Fruit fly (Drosophila melanogaster) whole organism: ENCODE measurements around the gene Dcps.

Source experiments
- CG8478 ChIP-seq: fragments of >200 bp; optimal IDR thresholded peaks from 2 replicates; lab custom pipeline; 2018; ENCODE audit warnings: inconsistent platforms
- Dll ChIP-seq: fragments of >200 bp; optimal IDR thresholded peaks from 2 replicates; lab custom pipeline; 2017
- EcR ChIP-seq, 2 experiments: fragments of >200 bp; optimal IDR thresholded peaks; 2 replicates each; lab custom pipeline; 2017; ENCODE audit warnings: missing biosample characterization in 2 of 2, missing genetic modification characterization in 2 of 2, missing genetic modification reagents in 2 of 2
- pan ChIP-seq: fragments of >200 bp; optimal IDR thresholded peaks from 2 replicates; lab custom pipeline; 2017
- psq ChIP-seq: fragments of >200 bp; optimal IDR thresholded peaks from 2 replicates; lab custom pipeline; 2017
- usp ChIP-seq: fragments of >200 bp; optimal IDR thresholded peaks from 2 replicates; lab custom pipeline; 2017; ENCODE audit warnings: missing biosample characterization, missing genetic modification characterization, mixed read lengths

Gene Dcps

DNA sequence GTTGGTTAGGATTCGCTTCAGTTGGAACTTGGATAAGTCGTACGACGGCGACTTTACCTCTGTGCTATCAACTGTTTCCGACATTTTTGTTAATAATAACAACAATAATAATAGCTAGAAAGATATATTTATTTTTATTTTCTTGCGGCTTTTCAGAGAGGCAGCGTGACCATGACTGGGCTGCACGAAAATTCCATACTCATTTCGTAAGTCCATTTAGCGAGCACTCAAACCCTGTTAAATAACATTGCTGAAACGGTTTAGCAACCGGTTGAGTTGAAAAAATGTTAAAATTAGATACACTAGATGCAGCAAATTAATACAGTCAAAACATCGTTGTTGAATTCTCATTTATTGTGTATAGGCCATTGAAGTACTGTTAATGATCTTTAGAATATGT, at the start of gene Dcps:
Gene Dcps (minus strand): TSS at position 181 of the 400 bp plus-strand sequence.
- no peak for TF ChIP-seq Dll
- no peak for TF ChIP-seq pan (lab: Kevin White, UChicago)
- TF ChIP-seq CG8478 (lab: Kevin White, UChicago): no peak
- TF ChIP-seq EcR (GFP tag; optimal IDR thresholded peaks at IDR 0.05; lab: Kevin White, UChicago): no peak
- no peak for TF ChIP-seq usp (GFP tag; lab: Kevin White, UChicago)
- no peak for TF ChIP-seq psq

DNA sequence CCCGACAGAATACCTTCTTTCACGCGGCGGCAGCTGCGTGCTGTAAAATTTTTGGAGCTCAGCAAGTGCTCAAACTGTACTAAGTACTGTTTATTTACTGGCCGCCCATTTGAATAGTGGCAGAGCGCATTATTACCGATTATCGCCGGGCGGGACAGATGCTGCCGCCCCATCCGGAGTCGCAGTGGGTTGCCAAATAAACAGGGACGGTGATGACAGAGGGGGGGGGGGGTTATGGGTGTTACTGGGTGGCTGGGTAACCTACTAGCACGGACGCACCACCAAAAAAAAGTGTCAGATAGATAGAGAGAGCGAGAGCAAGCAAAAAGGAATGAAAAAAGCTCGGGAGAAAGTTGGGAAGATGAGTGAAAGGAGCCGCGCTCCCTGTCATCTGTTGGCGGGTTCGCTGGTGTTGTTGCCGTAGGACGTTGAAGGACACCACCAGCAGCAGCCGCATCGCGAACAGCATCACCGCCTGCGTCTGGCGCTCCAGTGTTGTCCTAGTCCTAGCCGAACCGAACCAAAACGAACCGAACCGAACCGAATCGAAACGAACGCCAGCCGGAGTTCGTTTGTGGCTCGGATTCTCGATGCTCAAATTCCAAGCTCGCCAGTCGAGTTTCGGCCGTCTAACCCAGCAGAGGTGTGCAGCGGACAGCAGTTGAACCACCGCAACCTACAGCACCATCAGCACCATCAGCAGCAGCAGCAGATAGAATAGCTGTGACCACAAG, 47.3 kb upstream of the Dcps start, which contains the start of gene CG11000:
Gene CG11000 (plus strand): TSS at position 626 of the 734 bp plus-strand sequence.
- TF ChIP-seq EcR (GFP tag; optimal IDR thresholded peaks at IDR 0.05; lab: Kevin White, UChicago) (no peak), Dll (no peak), pan (lab: Kevin White, UChicago) (no peak), usp (GFP tag; lab: Kevin White, UChicago) (no peak), CG8478 (lab: Kevin White, UChicago) (no peak), psq (no peak)

DNA sequence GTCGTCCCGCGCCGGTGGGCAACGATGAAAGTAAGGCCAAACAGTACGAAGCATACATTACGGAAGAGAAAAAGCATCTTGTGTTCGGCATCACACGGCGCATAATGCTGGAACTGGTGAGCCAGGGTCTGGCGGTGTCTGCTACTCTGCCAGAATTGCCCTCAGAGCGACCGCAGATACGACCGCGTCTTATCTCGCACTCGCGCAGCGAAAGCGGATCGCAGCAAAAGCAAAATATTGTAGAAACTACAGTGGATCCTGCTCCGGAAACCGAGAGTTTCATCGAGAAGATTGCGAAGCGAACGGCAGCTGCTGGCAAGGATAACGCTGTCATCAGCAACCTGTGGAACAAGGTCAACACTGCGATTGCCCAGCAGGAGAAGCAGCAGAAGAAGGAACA, 43.1 kb upstream of the Dcps start:
- TF ChIP-seq pan (lab: Kevin White, UChicago) (no peak), psq (no peak), EcR (GFP tag; optimal IDR thresholded peaks at IDR 0.05; lab: Kevin White, UChicago) (no peak), CG8478 (lab: Kevin White, UChicago) (no peak), Dll (no peak), usp (GFP tag; lab: Kevin White, UChicago) (no peak)

DNA sequence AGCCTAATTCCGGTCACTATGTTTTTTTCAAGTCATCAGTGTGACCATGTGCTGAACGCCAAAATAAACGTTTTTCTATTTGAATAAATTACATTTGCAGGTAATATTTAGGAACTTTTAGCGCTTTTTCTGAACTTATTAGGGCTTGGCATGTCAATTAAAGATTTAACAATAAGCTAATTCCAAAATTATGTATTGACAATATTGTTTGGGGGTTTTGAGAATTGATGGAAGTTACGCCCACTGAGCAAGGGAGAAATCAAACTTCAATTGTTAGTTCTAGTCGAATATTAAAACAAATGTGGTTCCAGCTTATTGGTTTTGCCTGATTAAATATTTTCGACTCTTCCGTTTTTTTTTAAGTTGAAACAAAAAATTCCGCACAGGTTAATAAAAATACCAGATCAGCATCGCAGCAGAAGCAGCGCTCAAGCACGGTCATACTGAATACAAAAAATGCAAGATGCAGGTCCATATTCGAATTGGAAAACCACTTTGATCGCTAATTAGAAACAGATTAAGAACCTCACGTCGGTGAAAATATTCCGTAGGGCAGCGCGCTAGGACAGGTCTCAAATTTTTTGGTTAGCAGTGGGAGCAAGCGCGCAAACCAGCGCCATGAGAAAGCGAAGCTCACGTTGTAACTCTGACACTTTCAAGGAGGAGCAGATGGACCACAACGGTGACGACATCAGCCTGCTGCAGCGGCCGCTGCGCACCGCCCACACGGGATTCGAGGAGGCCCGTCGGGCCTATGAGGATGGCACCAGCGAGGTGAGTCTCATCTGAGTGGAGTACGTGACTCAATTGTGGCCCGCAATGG, 39.9 kb upstream of the Dcps start, which contains the start of the genes PSMG1 and CG10979:
Gene PSMG1 (minus strand): TSS at position 51 of the 823 bp plus-strand sequence.
Gene CG10979 (plus strand): TSS at position 439 of the 823 bp plus-strand sequence.
- TF ChIP-seq psq: no peak
- TF ChIP-seq Dll: no peak
- TF ChIP-seq usp (GFP tag; lab: Kevin White, UChicago): no peak
- no peak for TF ChIP-seq EcR (GFP tag; optimal IDR thresholded peaks at IDR 0.05; lab: Kevin White, UChicago)
- TF ChIP-seq CG8478 (lab: Kevin White, UChicago): no peak
- no peak for TF ChIP-seq pan (lab: Kevin White, UChicago)

DNA sequence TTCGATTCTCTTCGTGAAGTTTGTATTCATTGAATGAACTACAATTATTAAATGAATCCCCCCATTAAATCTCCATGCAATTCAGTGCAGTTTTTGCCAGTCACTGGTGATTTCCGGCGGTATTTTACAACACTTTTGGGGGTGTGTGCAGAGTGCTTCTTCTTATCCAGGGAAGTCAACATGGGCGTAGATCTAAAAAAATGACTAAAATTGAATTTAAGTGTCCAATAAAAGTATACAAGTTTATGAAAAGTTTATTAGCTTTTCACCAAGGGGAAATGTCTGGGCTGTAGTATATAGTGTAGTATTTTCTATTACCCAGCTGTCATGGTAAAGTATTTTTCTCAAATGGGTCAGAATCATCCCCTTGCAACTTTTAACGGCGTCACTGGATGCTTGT, 36.9 kb upstream of the Dcps start, which contains the start of gene Hpf1:
Gene Hpf1 (plus strand): TSS at position 383 of the 400 bp plus-strand sequence.
- TF ChIP-seq psq: no peak
- TF ChIP-seq CG8478 (lab: Kevin White, UChicago): no peak

DNA sequence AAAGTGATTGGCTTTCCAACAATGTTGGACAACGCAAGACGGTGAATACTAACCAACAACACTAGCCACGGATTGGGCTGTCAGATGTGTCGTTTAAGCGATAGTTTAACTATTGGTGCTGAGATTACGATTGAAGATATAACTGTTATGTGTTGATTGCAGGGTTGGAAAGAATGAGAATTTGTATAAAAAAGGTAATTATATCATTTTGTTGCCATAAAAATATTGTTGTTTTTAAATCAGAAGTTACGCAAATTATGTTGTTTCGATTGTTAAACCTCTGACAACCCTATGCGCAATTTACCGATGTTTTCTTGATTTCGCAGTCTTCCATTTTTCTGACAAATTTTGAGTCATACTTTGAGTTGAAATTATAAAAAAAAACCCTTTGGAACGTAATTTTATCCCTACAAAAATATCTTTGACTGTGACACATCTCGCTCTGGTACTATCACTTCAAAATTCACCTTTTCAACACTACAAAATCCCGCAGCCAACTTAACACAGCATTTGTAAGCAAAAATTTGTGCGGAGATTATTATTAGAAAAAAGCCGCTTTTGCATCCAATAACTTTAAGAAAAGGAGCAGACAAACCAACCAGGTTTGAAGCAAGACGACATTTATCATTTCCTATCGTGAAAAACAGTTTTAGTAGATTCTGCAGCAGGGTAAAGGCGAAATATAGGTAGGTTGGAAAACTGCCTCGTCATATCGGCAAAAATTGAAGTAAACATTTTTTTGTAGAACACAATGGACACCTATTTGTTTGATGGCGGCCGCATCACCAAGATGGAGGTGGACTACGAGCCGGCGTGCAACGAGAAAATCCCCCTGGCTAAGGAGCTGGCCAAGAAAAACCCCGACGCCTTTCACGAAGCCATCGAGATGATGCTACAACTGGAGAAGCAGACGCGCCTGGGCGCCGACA, 34.7 kb upstream of the Dcps start, which contains the start of the genes Hat1 and Rpn5:
Gene Hat1 (minus strand): TSS at position 360 of the 929 bp plus-strand sequence.
Gene Rpn5 (plus strand): TSS at position 469 of the 929 bp plus-strand sequence.
- no peak for TF ChIP-seq CG8478 (lab: Kevin White, UChicago)
- TF ChIP-seq usp (GFP tag; lab: Kevin White, UChicago): no peak
- no peak for TF ChIP-seq pan (lab: Kevin White, UChicago)
- no peak for TF ChIP-seq Dll
- no peak for TF ChIP-seq psq
- no peak for TF ChIP-seq EcR (GFP tag; optimal IDR thresholded peaks at IDR 0.05; lab: Kevin White, UChicago)

DNA sequence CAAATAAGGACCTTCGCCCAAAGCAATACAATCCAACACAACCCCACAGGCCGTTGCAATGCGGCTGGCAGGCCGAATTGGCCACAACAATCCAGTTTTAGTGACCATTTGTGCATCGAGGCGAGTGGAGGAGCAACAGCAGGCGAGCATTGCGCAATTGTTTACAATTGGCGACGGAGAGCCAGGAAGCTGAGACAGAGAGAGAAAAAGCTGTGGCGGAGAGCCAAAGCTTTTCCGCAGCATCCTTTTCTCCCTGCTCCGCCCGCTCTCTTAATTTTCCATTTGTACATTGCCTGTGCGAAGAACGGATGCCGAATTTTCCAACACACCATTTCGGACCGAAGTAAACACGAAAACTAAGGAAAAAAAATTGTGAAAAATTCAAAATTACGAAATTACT, 26.9 kb upstream of the Dcps start, which contains the start of gene kat-60L1:
Gene kat-60L1 (plus strand): TSS at position 301 of the 400 bp plus-strand sequence.
- TF ChIP-seq psq (no peak), usp (GFP tag; lab: Kevin White, UChicago) (no peak), CG8478 (lab: Kevin White, UChicago) (no peak), pan (lab: Kevin White, UChicago) (no peak), Dll (no peak), EcR (GFP tag; optimal IDR thresholded peaks at IDR 0.05; lab: Kevin White, UChicago) (no peak)

DNA sequence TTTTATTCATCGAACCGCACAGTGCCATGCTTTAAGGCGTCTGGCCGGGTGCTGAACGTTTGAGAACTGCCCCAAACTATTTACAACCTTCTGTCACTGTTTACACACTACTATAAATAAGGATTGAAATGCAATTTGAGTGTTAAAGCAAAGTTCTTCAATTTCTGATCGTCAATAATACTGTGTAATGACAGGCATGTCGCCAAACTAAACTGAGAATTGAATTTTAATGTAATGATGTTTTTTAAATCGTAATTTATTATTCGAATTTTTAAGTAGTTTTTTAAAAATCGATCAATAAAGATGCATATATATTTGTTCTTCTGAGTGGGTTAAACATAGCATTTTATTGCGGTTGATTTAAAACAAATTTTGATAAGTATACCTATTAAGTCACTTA, 26.4 kb upstream of the Dcps start, which contains the start of gene CG2082:
Gene CG2082 (minus strand): TSS at position 101 of the 400 bp plus-strand sequence.
- TF ChIP-seq Dll (no peak), CG8478 (lab: Kevin White, UChicago) (no peak), psq (no peak), pan (lab: Kevin White, UChicago) (no peak), EcR (GFP tag; optimal IDR thresholded peaks at IDR 0.05; lab: Kevin White, UChicago) (no peak)

DNA sequence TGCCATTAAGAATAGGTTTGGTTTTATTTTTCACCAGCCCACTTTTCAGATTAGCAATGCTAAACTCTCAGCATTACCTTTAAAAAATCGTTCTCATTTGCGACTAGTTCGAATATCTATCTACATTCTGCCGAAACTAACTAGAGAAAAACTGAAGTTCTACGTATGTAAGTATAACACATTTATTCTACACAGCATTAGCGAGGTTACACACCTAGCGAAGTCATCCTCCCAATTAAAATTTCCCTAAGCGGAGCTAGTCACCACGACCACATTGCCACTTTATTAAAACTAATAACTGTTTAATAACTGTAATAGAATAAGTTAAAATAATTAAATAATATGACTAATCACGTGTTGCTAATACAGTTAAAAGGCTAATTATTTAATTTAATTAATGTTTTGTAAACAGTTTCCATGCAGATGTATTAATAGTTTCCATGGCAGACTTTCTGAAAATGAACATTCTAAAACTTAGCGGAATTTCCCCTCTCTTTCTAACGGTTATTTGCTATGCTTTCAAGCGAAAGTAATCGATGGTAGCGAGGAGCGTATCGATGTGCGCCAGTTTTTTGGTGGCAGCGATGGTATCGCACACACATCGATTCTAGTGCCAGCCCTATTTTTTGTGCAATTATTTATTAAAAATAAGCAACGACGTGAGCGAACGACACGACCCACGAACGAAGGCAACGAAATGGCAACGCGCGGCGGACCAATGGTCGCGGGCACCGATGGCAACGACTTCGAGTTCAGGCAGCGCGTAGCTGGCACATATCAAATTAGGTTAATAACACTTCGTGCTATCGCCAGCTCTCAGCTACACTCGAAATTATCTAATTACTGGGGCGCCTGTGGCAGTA, 24.4 kb upstream of the Dcps start, which contains the start of gene jagn:
Gene jagn (plus strand): TSS at position 585 of the 863 bp plus-strand sequence.
- no peak for TF ChIP-seq usp (GFP tag; lab: Kevin White, UChicago)
- no peak for TF ChIP-seq psq
- peak; percentile 65 for TF ChIP-seq Dll
- TF ChIP-seq EcR (GFP tag; optimal IDR thresholded peaks at IDR 0.05; lab: Kevin White, UChicago): no peak

DNA sequence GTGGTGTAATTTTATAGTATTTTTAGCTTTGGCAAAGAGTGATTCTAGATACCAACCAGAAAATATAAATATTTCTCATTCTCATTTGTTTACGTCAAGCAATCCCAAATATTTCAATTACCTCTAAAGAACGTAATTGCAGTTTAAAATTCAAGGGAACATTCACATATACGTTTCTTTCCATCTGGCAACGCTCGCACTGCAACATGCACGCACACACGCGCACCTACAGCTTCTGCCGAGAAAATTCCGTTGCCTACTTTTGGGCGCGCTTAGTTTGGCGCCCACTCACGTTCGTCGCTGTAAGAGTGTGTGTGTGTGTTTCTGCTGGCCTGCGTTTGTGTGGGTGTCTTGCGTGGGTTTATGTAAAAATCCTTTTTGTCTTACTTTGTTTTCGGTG, 17.9 kb upstream of the Dcps start:
- TF ChIP-seq psq (no peak), usp (GFP tag; lab: Kevin White, UChicago) (no peak), EcR (GFP tag; optimal IDR thresholded peaks at IDR 0.05; lab: Kevin White, UChicago) (no peak), Dll (no peak), pan (lab: Kevin White, UChicago) (no peak), CG8478 (lab: Kevin White, UChicago) (no peak)
